Worm (Caenorhabditis elegans): ENCODE measurements around the gene F55G1.15.

- no peak for TF ChIP-seq him-1 (tag; optimal IDR thresholded peaks at IDR 0.05)
- no peak for TF ChIP-seq dao-5 (tag; optimal IDR thresholded peaks at IDR 0.05)
- TF ChIP-seq W03F9.2 (tag; optimal IDR thresholded peaks at IDR 0.05) = no peak
These were observed 12.8 kb downstream of the F55G1.15 start for ce11 chrIV:7488457-7488783.

All from whole organism, L4/young adult.